Fruit fly (Drosophila melanogaster) whole organism, embryonic: ENCODE results near the gene CG44362.

Source experiments
- Atf3 ChIP-seq: fragments of 200-800 bp; sonication (Bioruptor generic); optimal IDR thresholded peaks from 3 replicates; lab custom pipeline; 2016; ENCODE audit warnings: missing biosample characterization, missing genetic modification characterization
- Bgb ChIP-seq: fragments of 200-800 bp; sonication (Bioruptor generic); IDR thresholded peaks from 2 replicates; pipeline ENCODE4 v1.3.6; 2022; ENCODE audit warnings: missing biosample characterization, missing genetic modification characterization; ENCODE audit not compliant: partially characterized antibody
- CG10274 ChIP-seq: fragments of 200-800 bp; sonication (Bioruptor generic); optimal IDR thresholded peaks from 3 replicates; lab custom pipeline; 2017; ENCODE audit warnings: missing biosample characterization, mild to moderate bottlenecking, missing genetic modification characterization
- CG10366 ChIP-seq: fragments of 200-800 bp; sonication (Bioruptor generic); IDR thresholded peaks from 2 replicates; pipeline ENCODE4 v1.3.6; 2022; ENCODE audit warnings: missing biosample characterization, missing genetic modification characterization
- CG10979 ChIP-seq: fragments of 200-800 bp; sonication (Bioruptor generic); optimal IDR thresholded peaks from 2 replicates; lab custom pipeline; 2018; ENCODE audit warnings: missing biosample characterization, mild to moderate bottlenecking, missing genetic modification characterization, moderate library complexity
- CG15073 ChIP-seq: fragments of 200-800 bp; sonication (Bioruptor generic); optimal IDR thresholded peaks from 2 replicates; lab custom pipeline; 2016; ENCODE audit warnings: missing biosample characterization, missing genetic modification characterization
- CG16779 ChIP-seq: fragments of 200-800 bp; sonication (Bioruptor generic); IDR thresholded peaks from 2 replicates; pipeline ENCODE4 v1.3.6; 2022; ENCODE audit warnings: missing biosample characterization, missing genetic modification characterization
- CG17829 ChIP-seq: fragments of 200-800 bp; optimal IDR thresholded peaks from 2 replicates; lab custom pipeline; 2019; ENCODE audit warnings: missing biosample characterization, mild to moderate bottlenecking, missing genetic modification characterization, moderate library complexity
- CG17912 ChIP-seq: fragments of 200-800 bp; sonication (Bioruptor generic); optimal IDR thresholded peaks from 2 replicates; lab custom pipeline; 2018; ENCODE audit warnings: missing biosample characterization, mild to moderate bottlenecking, missing genetic modification characterization
- CG18011 ChIP-seq: fragments of 200-800 bp; sonication (Bioruptor generic); optimal IDR thresholded peaks from 2 replicates; lab custom pipeline; 2017; ENCODE audit warnings: missing biosample characterization, missing genetic modification characterization, mild to moderate bottlenecking, moderate library complexity, missing genotype
- CG2678 ChIP-seq: fragments of 200-800 bp; sonication (Bioruptor generic); optimal IDR thresholded peaks from 3 replicates; lab custom pipeline; 2019; ENCODE audit warnings: missing biosample characterization, mild to moderate bottlenecking, missing genetic modification characterization, moderate library complexity
- CG3407 ChIP-seq: fragments of 200-800 bp; sonication (Bioruptor generic); optimal IDR thresholded peaks from 2 replicates; lab custom pipeline; 2018; ENCODE audit warnings: missing biosample characterization, mild to moderate bottlenecking, missing genetic modification characterization
- CG4360 ChIP-seq: fragments of 200-800 bp; sonication (Bioruptor generic); IDR thresholded peaks from 2 replicates; pipeline ENCODE4 v1.3.6; 2022; ENCODE audit warnings: missing biosample characterization, missing genetic modification characterization
- CHES-1-like ChIP-seq: fragments of 200-800 bp; sonication (Bioruptor generic); optimal IDR thresholded peaks from 2 replicates; lab custom pipeline; 2016; ENCODE audit warnings: missing biosample characterization, missing genetic modification characterization
- Camta ChIP-seq: fragments of 200-800 bp; sonication (Bioruptor generic); optimal IDR thresholded peaks from 2 replicates; lab custom pipeline; 2016; ENCODE audit warnings: missing biosample characterization, missing genetic modification characterization
- CoRest ChIP-seq: fragments of 200-800 bp; sonication (Bioruptor generic); optimal IDR thresholded peaks from 3 replicates; lab custom pipeline; 2018; ENCODE audit warnings: missing biosample characterization, mild to moderate bottlenecking, missing genetic modification characterization, moderate library complexity
- D19B ChIP-seq: fragments of 200-800 bp; sonication (Bioruptor generic); optimal IDR thresholded peaks from 2 replicates; lab custom pipeline; 2017; ENCODE audit warnings: missing biosample characterization, mild to moderate bottlenecking, missing genetic modification characterization
- Dip2 ChIP-seq: fragments of 200-800 bp; sonication (Bioruptor generic); IDR thresholded peaks from 2 replicates; pipeline ENCODE4 v1.3.6; 2022; ENCODE audit warnings: missing biosample characterization, missing genetic modification characterization
- Dref ChIP-seq: fragments of 200-800 bp; sonication (Bioruptor generic); IDR thresholded peaks from 2 replicates; pipeline ENCODE4 v1.3.6; 2022; ENCODE audit warnings: missing biosample characterization, missing genetic modification characterization
- Hr39 ChIP-seq: fragments of >200 bp; optimal IDR thresholded peaks from 2 replicates; lab custom pipeline; 2017
- Lhr ChIP-seq: fragments of 200-800 bp; sonication (Bioruptor generic); optimal IDR thresholded peaks from 3 replicates; lab custom pipeline; 2017; ENCODE audit warnings: mild to moderate bottlenecking, missing biosample characterization, missing genetic modification reagents, missing genetic modification characterization
- NC2α ChIP-seq: fragments of 200-800 bp; sonication (Bioruptor generic); optimal IDR thresholded peaks from 2 replicates; lab custom pipeline; 2016; ENCODE audit warnings: missing biosample characterization, missing genetic modification characterization
- Pdp1 ChIP-seq, 2 experiments: fragments of 200-800 bp; sonication (Bioruptor generic); optimal IDR thresholded peaks; 3 replicates each; lab custom pipeline; 2016; ENCODE audit warnings: missing biosample characterization in 2 of 2, missing genetic modification characterization in 2 of 2, mild to moderate bottlenecking in 1 of 2, moderate library complexity in 1 of 2
- Rfx ChIP-seq: fragments of 200-800 bp; sonication (Bioruptor generic); IDR thresholded peaks from 2 replicates; pipeline ENCODE4 v1.3.6; 2022; ENCODE audit warnings: missing biosample characterization, missing genetic modification characterization
- Tbp ChIP-seq: fragments of >200 bp; optimal IDR thresholded peaks from 2 replicates; lab custom pipeline; 2018; ENCODE audit warnings: missing biosample characterization, missing genetic modification characterization
- Usf ChIP-seq: fragments of 200-800 bp; sonication (Bioruptor generic); optimal IDR thresholded peaks from 2 replicates; lab custom pipeline; 2017; ENCODE audit warnings: missing genotype, missing biosample characterization, missing genetic modification characterization
- btn ChIP-seq: fragments of 200-800 bp; sonication (Bioruptor generic); optimal IDR thresholded peaks from 2 replicates; lab custom pipeline; 2016; ENCODE audit warnings: missing biosample characterization, missing genetic modification characterization
- corto ChIP-seq: fragments of 200-800 bp; sonication (Bioruptor generic); optimal IDR thresholded peaks from 2 replicates; lab custom pipeline; 2016; ENCODE audit warnings: missing biosample characterization, mild to moderate bottlenecking, missing genetic modification characterization, moderate library complexity
- da ChIP-seq: fragments of 200-800 bp; sonication (Bioruptor generic); optimal IDR thresholded peaks from 2 replicates; lab custom pipeline; 2016; ENCODE audit warnings: missing biosample characterization, missing genetic modification characterization
- dmrt99B ChIP-seq: fragments of 200-800 bp; sonication (Bioruptor generic); optimal IDR thresholded peaks from 2 replicates; lab custom pipeline; 2018; ENCODE audit warnings: missing biosample characterization, mild to moderate bottlenecking, missing genetic modification characterization, moderate library complexity
- emc ChIP-seq: fragments of 200-800 bp; sonication (Bioruptor generic); optimal IDR thresholded peaks from 2 replicates; lab custom pipeline; 2016; ENCODE audit warnings: missing biosample characterization, missing genetic modification characterization
- fd102C ChIP-seq: fragments of 200-800 bp; sonication (Bioruptor generic); optimal IDR thresholded peaks from 2 replicates; lab custom pipeline; 2018; ENCODE audit warnings: missing biosample characterization, mild to moderate bottlenecking, missing genetic modification characterization, moderate library complexity
- fru ChIP-seq: fragments of >200 bp; optimal IDR thresholded peaks from 2 replicates; lab custom pipeline; 2017
- grn ChIP-seq: fragments of 200-800 bp; sonication (Bioruptor generic); optimal IDR thresholded peaks from 3 replicates; lab custom pipeline; 2017; ENCODE audit warnings: missing biosample characterization, missing genetic modification characterization
- gsb-n ChIP-seq: fragments of 200-800 bp; sonication (Bioruptor generic); optimal IDR thresholded peaks from 3 replicates; lab custom pipeline; 2018; ENCODE audit warnings: missing biosample characterization, mild to moderate bottlenecking, missing genetic modification characterization
- hb ChIP-seq: fragments of 200-800 bp; sonication (Bioruptor generic); IDR thresholded peaks from 3 replicates; pipeline ENCODE4 v1.3.6; 2022; ENCODE audit warnings: missing biosample characterization, missing genetic modification characterization; ENCODE audit not compliant: partially characterized antibody
- lilli ChIP-seq: fragments of 200-800 bp; sonication (Bioruptor generic); optimal IDR thresholded peaks from 3 replicates; lab custom pipeline; 2016; ENCODE audit warnings: missing biosample characterization, missing genetic modification characterization
- lmd ChIP-seq: fragments of 200-800 bp; sonication (Bioruptor generic); IDR thresholded peaks from 2 replicates; pipeline ENCODE4 v1.3.6; 2022; ENCODE audit warnings: missing biosample characterization, missing genetic modification characterization
- maf-S ChIP-seq: fragments of 200-800 bp; sonication (Bioruptor generic); optimal IDR thresholded peaks from 2 replicates; lab custom pipeline; 2016; ENCODE audit warnings: missing biosample characterization, missing genetic modification characterization
- nerfin-2 ChIP-seq: fragments of 200-800 bp; sonication (Bioruptor generic); IDR thresholded peaks from 2 replicates; pipeline ENCODE4 v1.3.6; 2022; ENCODE audit warnings: missing biosample characterization, missing genetic modification characterization; ENCODE audit not compliant: partially characterized antibody
- otp ChIP-seq: fragments of 200-800 bp; sonication (Bioruptor generic); IDR thresholded peaks from 3 replicates; pipeline ENCODE4, ENCODE4 v1.3.6; 2022; ENCODE audit warnings: missing biosample characterization, missing genetic modification characterization
- p53 ChIP-seq: fragments of 200-800 bp; sonication (Bioruptor generic); optimal IDR thresholded peaks from 2 replicates; lab custom pipeline; 2016; ENCODE audit warnings: missing biosample characterization, missing genetic modification characterization
- scrt ChIP-seq: fragments of 200-800 bp; sonication (Bioruptor generic); optimal IDR thresholded peaks from 2 replicates; lab custom pipeline; 2018; ENCODE audit warnings: missing biosample characterization, mild to moderate bottlenecking, missing genetic modification characterization, moderate library complexity
- sna ChIP-seq: fragments of 200-800 bp; sonication (Bioruptor generic); IDR thresholded peaks from 2 replicates; pipeline ENCODE4 v1.3.6; 2022; ENCODE audit warnings: missing biosample characterization, missing genetic modification characterization; ENCODE audit not compliant: partially characterized antibody
- sr ChIP-seq: fragments of 200-800 bp; sonication (Bioruptor generic); IDR thresholded peaks from 3 replicates; pipeline ENCODE4 v1.3.6; 2022; ENCODE audit warnings: missing biosample characterization, missing genetic modification characterization
- sug ChIP-seq: fragments of 200-800 bp; optimal IDR thresholded peaks from 2 replicates; lab custom pipeline; 2019; ENCODE audit warnings: missing biosample characterization, mild to moderate bottlenecking, missing genetic modification characterization, moderate library complexity
- unc-4 ChIP-seq: fragments of 200-800 bp; sonication (Bioruptor generic); IDR thresholded peaks from 2 replicates; pipeline ENCODE4 v1.3.6; 2022; ENCODE audit warnings: missing biosample characterization, missing genetic modification characterization; ENCODE audit not compliant: partially characterized antibody
- vvl ChIP-seq: fragments of 200-800 bp; sonication (Bioruptor generic); IDR thresholded peaks from 2 replicates; pipeline ENCODE4 v1.3.6; 2022; ENCODE audit warnings: missing biosample characterization, missing genetic modification characterization
- zfh1 ChIP-seq: fragments of 200-800 bp; sonication (Bioruptor generic); IDR thresholded peaks from 3 replicates; pipeline ENCODE4 v1.3.6; 2022; ENCODE audit warnings: missing biosample characterization, missing genetic modification characterization

The CG44362 gene

dm6 chr3L:11348971-11349907 is 48.1 kb upstream of the CG44362 start (continued):
- 0 out of 2 replicates have a peak, but pooled peaks have one; percentile 28 for TF ChIP-seq CG16779
- TF ChIP-seq gsb-n (tag; lab: Kevin White, UChicago), result peak; percentile 77
- no peak for TF ChIP-seq CG15073
- peak; percentile 51 for TF ChIP-seq lilli
- no peak for TF ChIP-seq hb (GFP tag; lab: Robert Waterston, UW)
- TF ChIP-seq fru (lab: Kevin White, UChicago), result no peak
- TF ChIP-seq CHES-1-like (GFP tag; lab: Kevin White, UChicago), result no peak
- TF ChIP-seq otp, result peak; percentile 85
- peak; percentile 56 for TF ChIP-seq corto (GFP tag; lab: Kevin White, UChicago)
- peak; percentile 90 for TF ChIP-seq sug (tag; lab: Kevin White, UChicago)
- peak; percentile 91 for TF ChIP-seq grn (GFP tag; lab: Kevin White, UChicago)
- peak; percentile 92 for TF ChIP-seq dmrt99B
- TF ChIP-seq vvl, result peak; percentile 89
- TF ChIP-seq Atf3, result no peak
- peak; percentile 90 for TF ChIP-seq CG10366 (GFP tag; lab: Robert Waterston, UW)
- no peak for TF ChIP-seq fd102C (GFP tag; lab: Kevin White, UChicago)
- peak; percentile 91 for TF ChIP-seq Rfx (GFP tag; lab: Robert Waterston, UW)
- TF ChIP-seq D19B (GFP tag; lab: Kevin White, UChicago), result peak; percentile 69
- no peak for TF ChIP-seq sna (GFP tag; lab: Robert Waterston, UW)
- peak; percentile 58 for TF ChIP-seq CG10274
- TF ChIP-seq CG4360, result 0 out of 2 replicates have a peak, but pooled peaks have one; percentile 29
- no peak for TF ChIP-seq maf-S (GFP tag; lab: Kevin White, UChicago)
- TF ChIP-seq Dip2 (GFP tag; lab: Robert Waterston, UW), result 0 out of 2 replicates have a peak, but pooled peaks have one; percentile 31
- TF ChIP-seq Usf (GFP tag; lab: Kevin White, UChicago), result peak; percentile 77
- no peak for TF ChIP-seq NC2α
- TF ChIP-seq CoRest, result peak; percentile 96
- TF ChIP-seq Hr39 (lab: Kevin White, UChicago), result no peak
- TF ChIP-seq CG2678 (tag; lab: Kevin White, UChicago), result peak; percentile 95
- TF ChIP-seq zfh1 (GFP tag; lab: Robert Waterston, UW), result peak; percentile 88
- peak; percentile 87 for TF ChIP-seq lmd (GFP tag; lab: Robert Waterston, UW)
- TF ChIP-seq scrt, result peak; percentile 88
- peak; percentile 81 for TF ChIP-seq CG17829 (tag; lab: Kevin White, UChicago)
- TF ChIP-seq CG10979, result peak; percentile 80
- TF ChIP-seq Pdp1 (GFP tag; optimal IDR thresholded peaks at IDR 0.05; lab: Kevin White, UChicago), result no peak
- TF ChIP-seq nerfin-2 (GFP tag; lab: Robert Waterston, UW), result no peak
- peak; percentile 77 for TF ChIP-seq CG18011 (GFP tag; lab: Kevin White, UChicago)
- no peak for TF ChIP-seq Bgb (GFP tag; lab: Robert Waterston, UW)
- TF ChIP-seq unc-4 (GFP tag; lab: Robert Waterston, UW), result no peak
- TF ChIP-seq Camta (GFP tag; lab: Kevin White, UChicago), result no peak
- TF ChIP-seq p53 (GFP tag; lab: Kevin White, UChicago), result peak; percentile 53
- no peak for TF ChIP-seq btn (GFP tag; lab: Kevin White, UChicago)
- no peak for TF ChIP-seq emc
- peak; percentile 93 for TF ChIP-seq sr (GFP tag; lab: Robert Waterston, UW)
- TF ChIP-seq Dref (GFP tag; lab: Robert Waterston, UW), result no peak
- TF ChIP-seq Lhr (GFP tag; lab: Kevin White, UChicago), result peak; percentile 34
- no peak for TF ChIP-seq Tbp (GFP tag; lab: Kevin White, UChicago)
- no peak for TF ChIP-seq da
- no peak for TF ChIP-seq CG17912
- peak; percentile 56 for TF ChIP-seq CG3407 (GFP tag; lab: Kevin White, UChicago)
